Fruit fly (Drosophila melanogaster) whole organism, embryonic: ENCODE results near the gene Ak3.

Source experiments
- Aef1 ChIP-seq: fragments of 200-800 bp; sonication (Bioruptor generic); IDR thresholded peaks from 3 replicates; pipeline ENCODE4 v1.3.6; 2022; ENCODE audit warnings: missing biosample characterization, missing genetic modification characterization
- Antp ChIP-seq: fragments of 200-800 bp; sonication (Bioruptor generic); optimal IDR thresholded peaks from 3 replicates; lab custom pipeline; 2016; ENCODE audit warnings: missing biosample characterization, missing genetic modification characterization
- CG11696 ChIP-seq: fragments of 200-800 bp; sonication (Bioruptor generic); IDR thresholded peaks from 2 replicates; pipeline ENCODE4 v1.3.6; 2022; ENCODE audit warnings: missing biosample characterization, missing genetic modification characterization
- CG1233 ChIP-seq: fragments of 200-800 bp; sonication (Bioruptor generic); optimal IDR thresholded peaks from 4 replicates; lab custom pipeline; 2018; ENCODE audit warnings: missing biosample characterization, mild to moderate bottlenecking, missing genetic modification characterization
- CG12659 ChIP-seq: fragments of 200-800 bp; sonication (Bioruptor generic); optimal IDR thresholded peaks from 3 replicates; lab custom pipeline; 2017; ENCODE audit warnings: mild to moderate bottlenecking, missing biosample characterization, missing genetic modification reagents, missing genetic modification characterization
- CG13296 ChIP-seq: fragments of 200-800 bp; sonication (Bioruptor generic); optimal IDR thresholded peaks from 3 replicates; lab custom pipeline; 2018; ENCODE audit warnings: missing biosample characterization, mild to moderate bottlenecking, missing genetic modification characterization
- CG14050 ChIP-seq: fragments of 200-800 bp; sonication (Bioruptor generic); IDR thresholded peaks from 3 replicates; pipeline ENCODE4 v1.3.6; 2022; ENCODE audit warnings: missing biosample characterization, missing genetic modification characterization
- CG14441 ChIP-seq: fragments of 200-800 bp; sonication (Bioruptor generic); IDR thresholded peaks from 2 replicates; pipeline ENCODE4 v1.3.6; 2022; ENCODE audit warnings: missing biosample characterization, missing genetic modification characterization
- CG17328 ChIP-seq: fragments of 200-800 bp; sonication (Bioruptor generic); IDR thresholded peaks from 2 replicates; pipeline ENCODE4 v1.3.6; 2022; ENCODE audit warnings: missing biosample characterization, missing genetic modification characterization
- CG17612 ChIP-seq: fragments of 200-800 bp; sonication (Bioruptor generic); IDR thresholded peaks from 2 replicates; pipeline ENCODE4 v1.3.6; 2022; ENCODE audit warnings: missing biosample characterization, missing genetic modification characterization
- CG18476 ChIP-seq: fragments of 200-800 bp; sonication (Bioruptor generic); optimal IDR thresholded peaks from 2 replicates; lab custom pipeline; 2016; ENCODE audit warnings: missing biosample characterization, mild to moderate bottlenecking, missing genetic modification characterization
- CG18599 ChIP-seq: fragments of 200-800 bp; sonication (Bioruptor generic); optimal IDR thresholded peaks from 3 replicates; lab custom pipeline; 2017; ENCODE audit warnings: missing biosample characterization, missing genetic modification characterization, mild to moderate bottlenecking, moderate library complexity, missing genetic modification reagents
- CG18764 ChIP-seq: fragments of 200-800 bp; sonication (Bioruptor generic); optimal IDR thresholded peaks from 3 replicates; lab custom pipeline; 2016; ENCODE audit warnings: missing biosample characterization, missing genetic modification characterization
- CG2120 ChIP-seq: fragments of 200-800 bp; sonication (Bioruptor generic); optimal IDR thresholded peaks from 3 replicates; lab custom pipeline; 2016; ENCODE audit warnings: missing biosample characterization, missing genetic modification characterization
- CG30431 ChIP-seq: fragments of 200-800 bp; sonication (Bioruptor generic); optimal IDR thresholded peaks from 2 replicates; lab custom pipeline; 2017; ENCODE audit warnings: missing biosample characterization, missing genetic modification characterization
- CG3281 ChIP-seq: fragments of 200-800 bp; sonication (Bioruptor generic); optimal IDR thresholded peaks from 3 replicates; lab custom pipeline; 2017; ENCODE audit warnings: missing biosample characterization, mild to moderate bottlenecking, missing genetic modification characterization
- CG4424 ChIP-seq: fragments of 200-800 bp; sonication (Bioruptor generic); optimal IDR thresholded peaks from 3 replicates; lab custom pipeline; 2016; ENCODE audit warnings: missing biosample characterization, missing genetic modification characterization
- CG8281 ChIP-seq: fragments of 200-800 bp; sonication (Bioruptor generic); optimal IDR thresholded peaks from 2 replicates; lab custom pipeline; 2018; ENCODE audit warnings: missing biosample characterization, mild to moderate bottlenecking, missing genetic modification characterization, moderate library complexity
- CG8944 ChIP-seq: fragments of 200-800 bp; sonication (Bioruptor generic); optimal IDR thresholded peaks from 3 replicates; lab custom pipeline; 2016; ENCODE audit warnings: missing biosample characterization, missing genetic modification characterization
- CkIIα-i1 ChIP-seq: fragments of 200-800 bp; sonication (Bioruptor generic); IDR thresholded peaks from 2 replicates; pipeline ENCODE4 v1.3.6; 2022; ENCODE audit warnings: missing biosample characterization, missing genetic modification characterization
- Doc3 ChIP-seq: fragments of 200-800 bp; sonication (Bioruptor generic); IDR thresholded peaks from 3 replicates; pipeline ENCODE4 v1.3.6; 2022; ENCODE audit warnings: missing biosample characterization, missing genetic modification characterization; ENCODE audit not compliant: partially characterized antibody
- E2f1 ChIP-seq: fragments of 200-800 bp; sonication (Bioruptor generic); IDR thresholded peaks from 2 replicates; pipeline ENCODE4 v1.3.6; 2022; ENCODE audit warnings: missing biosample characterization, missing genetic modification characterization
- H15 ChIP-seq: fragments of 200-800 bp; sonication (Bioruptor generic); IDR thresholded peaks from 3 replicates; pipeline ENCODE4 v1.3.6; 2022; ENCODE audit warnings: missing biosample characterization, missing genetic modification characterization
- Hey ChIP-seq: fragments of 200-800 bp; sonication (Bioruptor generic); optimal IDR thresholded peaks from 3 replicates; lab custom pipeline; 2018; ENCODE audit warnings: missing biosample characterization, mild to moderate bottlenecking, missing genetic modification characterization
- Hr3 ChIP-seq: fragments of 200-800 bp; sonication (Bioruptor generic); optimal IDR thresholded peaks from 3 replicates; lab custom pipeline; 2016; ENCODE audit warnings: missing biosample characterization, missing genetic modification characterization
- Kr ChIP-seq: fragments of 200-800 bp; sonication (Bioruptor generic); optimal IDR thresholded peaks from 2 replicates; lab custom pipeline; 2017; ENCODE audit warnings: missing biosample characterization, mild to moderate bottlenecking, missing genetic modification characterization
- Meics ChIP-seq: fragments of 200-800 bp; sonication (Bioruptor generic); optimal IDR thresholded peaks from 2 replicates; lab custom pipeline; 2017; ENCODE audit warnings: missing biosample characterization, mild to moderate bottlenecking, missing genetic modification characterization
- Oli ChIP-seq: fragments of 200-800 bp; sonication (Bioruptor generic); optimal IDR thresholded peaks from 2 replicates; lab custom pipeline; 2018; ENCODE audit warnings: missing biosample characterization, mild to moderate bottlenecking, missing genetic modification characterization, moderate library complexity
- Spps ChIP-seq: fragments of 200-800 bp; sonication (Bioruptor generic); optimal IDR thresholded peaks from 2 replicates; lab custom pipeline; 2018; ENCODE audit warnings: missing biosample characterization, mild to moderate bottlenecking, missing genetic modification characterization
- Stat92E ChIP-seq, 3 experiments: fragments of >200 bp in 2 of 3; fragments of 200-800 bp in 1 of 3; sonication (Bioruptor generic) in 1 of 3; optimal IDR thresholded peaks; 2 replicates each; lab custom pipeline; 2017 to 2019; ENCODE audit warnings: missing biosample characterization in 3 of 3, missing genetic modification characterization in 3 of 3, mild to moderate bottlenecking in 1 of 3, moderate library complexity in 1 of 3
- aop ChIP-seq: fragments of 200-800 bp; sonication (Bioruptor generic); IDR thresholded peaks from 2 replicates; pipeline ENCODE4 v1.3.6; 2022; ENCODE audit warnings: missing biosample characterization, missing genetic modification characterization
- ato ChIP-seq: fragments of 200-800 bp; sonication (Bioruptor generic); IDR thresholded peaks from 2 replicates; pipeline ENCODE4 v1.3.6; 2022; ENCODE audit warnings: missing biosample characterization, missing genetic modification characterization; ENCODE audit not compliant: partially characterized antibody
- bsh ChIP-seq, 2 experiments: fragments of 200-800 bp; sonication (Bioruptor generic); optimal IDR thresholded peaks; 2 replicates each; lab custom pipeline; 2017 to 2018; ENCODE audit warnings: mild to moderate bottlenecking in 2 of 2, missing biosample characterization in 2 of 2, missing genetic modification characterization in 2 of 2, moderate library complexity in 1 of 2
- danr ChIP-seq: fragments of 200-800 bp; sonication (Bioruptor generic); IDR thresholded peaks from 2 replicates; pipeline ENCODE4 v1.3.6; 2022; ENCODE audit warnings: missing biosample characterization, missing genetic modification characterization
- dmrt99B ChIP-seq: fragments of 200-800 bp; sonication (Bioruptor generic); optimal IDR thresholded peaks from 2 replicates; lab custom pipeline; 2018; ENCODE audit warnings: missing biosample characterization, mild to moderate bottlenecking, missing genetic modification characterization, moderate library complexity
- fd64A ChIP-seq: fragments of 200-800 bp; sonication (Bioruptor generic); optimal IDR thresholded peaks from 3 replicates; lab custom pipeline; 2018; ENCODE audit warnings: missing biosample characterization, mild to moderate bottlenecking, missing genetic modification characterization
- fu2 ChIP-seq: fragments of 200-800 bp; sonication (Bioruptor generic); optimal IDR thresholded peaks from 2 replicates; lab custom pipeline; 2016; ENCODE audit warnings: missing biosample characterization, missing genetic modification characterization
- gcm ChIP-seq: fragments of 200-800 bp; sonication (Bioruptor generic); optimal IDR thresholded peaks from 2 replicates; lab custom pipeline; 2019; ENCODE audit warnings: missing biosample characterization, mild to moderate bottlenecking, missing genetic modification characterization, moderate library complexity
- h ChIP-seq: fragments of >200 bp; optimal IDR thresholded peaks from 2 replicates; lab custom pipeline; 2017
- ham ChIP-seq: fragments of 200-800 bp; sonication (Bioruptor generic); IDR thresholded peaks from 2 replicates; pipeline ENCODE4 v1.3.6; 2022; ENCODE audit warnings: missing biosample characterization, missing genetic modification characterization
- ken ChIP-seq: fragments of 200-800 bp; sonication (Bioruptor generic); IDR thresholded peaks from 3 replicates; pipeline ENCODE4 v1.3.6; 2022; ENCODE audit warnings: missing biosample characterization, missing genetic modification characterization
- lbe ChIP-seq: fragments of 200-800 bp; sonication (Bioruptor generic); optimal IDR thresholded peaks from 2 replicates; lab custom pipeline; 2016; ENCODE audit warnings: missing biosample characterization, mild to moderate bottlenecking, missing genetic modification characterization
- lola ChIP-seq, 3 experiments: fragments of >200 bp in 2 of 3; fragments of 200-800 bp in 1 of 3; sonication (Bioruptor generic) in 1 of 3; optimal IDR thresholded peaks; 2 replicates each; lab custom pipeline; 2017 to 2019; ENCODE audit warnings: missing biosample characterization in 3 of 3, missing genetic modification characterization in 3 of 3, mild to moderate bottlenecking in 1 of 3, moderate library complexity in 1 of 3
- mam ChIP-seq: fragments of 200-800 bp; sonication (Bioruptor generic); optimal IDR thresholded peaks from 3 replicates; lab custom pipeline; 2016; ENCODE audit warnings: missing biosample characterization, missing genetic modification characterization
- pros ChIP-seq: fragments of 200-800 bp; sonication (Bioruptor generic); optimal IDR thresholded peaks from 3 replicates; lab custom pipeline; 2019; ENCODE audit warnings: missing biosample characterization, mild to moderate bottlenecking, missing genetic modification characterization, moderate library complexity
- stc ChIP-seq: fragments of 200-800 bp; sonication (Bioruptor generic); IDR thresholded peaks from 2 replicates; pipeline ENCODE4 v1.3.6; 2022; ENCODE audit warnings: missing biosample characterization, missing genetic modification characterization
- tgo ChIP-seq: fragments of 200-800 bp; sonication (Bioruptor generic); IDR thresholded peaks from 3 replicates; pipeline ENCODE4 v1.3.6; 2022; ENCODE audit warnings: missing biosample characterization, missing genetic modification characterization
- wor ChIP-seq: fragments of 200-800 bp; sonication (Bioruptor generic); IDR thresholded peaks from 2 replicates; pipeline ENCODE4 v1.3.6; 2022; ENCODE audit warnings: missing biosample characterization, missing genetic modification characterization
- z ChIP-seq: fragments of 200-800 bp; sonication (Bioruptor generic); IDR thresholded peaks from 3 replicates; pipeline ENCODE4 v1.3.6; 2022; ENCODE audit warnings: missing biosample characterization, missing genetic modification characterization

Gene Ak3

dm6 chr3R:10886462-10887315 lies 2.7 kb downstream of the Ak3 start (continued):
- peak; percentile 90 for TF ChIP-seq stc (GFP tag; lab: Robert Waterston, UW)
- no peak for TF ChIP-seq fd64A (GFP tag; lab: Kevin White, UChicago)
- peak; percentile 87 for TF ChIP-seq fu2
- peak; percentile 85 for TF ChIP-seq Hr3 (GFP tag; lab: Kevin White, UChicago)
- peak; percentile 97 for TF ChIP-seq CG2120
- TF ChIP-seq danr (GFP tag; lab: Robert Waterston, UW), result peak; percentile 81
- peak; percentile 91 for TF ChIP-seq Oli (tag; lab: Kevin White, UChicago)
- TF ChIP-seq Aef1 (GFP tag; lab: Robert Waterston, UW), result peak; percentile 83
- TF ChIP-seq Kr, result no peak
- TF ChIP-seq CG14441 (GFP tag; lab: Robert Waterston, UW), result peak; percentile 81
- peak; percentile 60 for TF ChIP-seq CG30431 (GFP tag; lab: Kevin White, UChicago)
- TF ChIP-seq CG18599, result peak; percentile 97
- TF ChIP-seq CG12659 (GFP tag; lab: Kevin White, UChicago), result peak; percentile 94
- TF ChIP-seq lbe, result peak; percentile 80
- peak in 1 of 3 experiments; percentile 86 for TF ChIP-seq lola (GFP tag; optimal IDR thresholded peaks at IDR 0.05; lab: Kevin White, UChicago)
- TF ChIP-seq z (GFP tag; lab: Robert Waterston, UW), result no peak; the same call in 2 of the 3 replicates
- peak; percentile 74 for TF ChIP-seq Antp (GFP tag; lab: Kevin White, UChicago)
- TF ChIP-seq Stat92E (GFP tag; optimal IDR thresholded peaks at IDR 0.05; lab: Kevin White, UChicago), result peak in 1 of 3 experiments; percentile 74
- TF ChIP-seq CG3281 (GFP tag; lab: Kevin White, UChicago), result peak; percentile 92
- TF ChIP-seq pros (GFP tag; lab: Kevin White, UChicago), result peak; percentile 23
- TF ChIP-seq CkIIα-i1, result no peak
- no peak; the same call in none of the 2 replicates for TF ChIP-seq E2f1 (GFP tag; lab: Robert Waterston, UW)
- no peak for TF ChIP-seq aop (GFP tag; lab: Robert Waterston, UW)
- TF ChIP-seq CG1233 (GFP tag; lab: Kevin White, UChicago), result peak; percentile 76
- peak; percentile 69 for TF ChIP-seq CG8281 (tag; lab: Kevin White, UChicago)
- TF ChIP-seq tgo (GFP tag; lab: Robert Waterston, UW), result peak; percentile 88
- TF ChIP-seq Doc3 (GFP tag; lab: Robert Waterston, UW), result no peak
- TF ChIP-seq H15 (GFP tag; lab: Robert Waterston, UW), result peak; percentile 67; the same call in 2 of the 3 replicates
- TF ChIP-seq CG17328 (GFP tag; lab: Robert Waterston, UW), result peak; percentile 77
- TF ChIP-seq mam (GFP tag; lab: Kevin White, UChicago), result peak; percentile 91
- peak; percentile 90 for TF ChIP-seq gcm (GFP tag; lab: Kevin White, UChicago)
- TF ChIP-seq Meics, result peak; percentile 94
- TF ChIP-seq dmrt99B (tag; lab: Kevin White, UChicago), result peak; percentile 92
- peak; percentile 88 for TF ChIP-seq CG4424 (GFP tag; lab: Kevin White, UChicago)
- TF ChIP-seq CG14050 (GFP tag; lab: Robert Waterston, UW), result peak; percentile 78
- TF ChIP-seq ato (GFP tag; lab: Robert Waterston, UW), result no peak
- peak; percentile 70 for TF ChIP-seq Spps (tag; lab: Kevin White, UChicago)
- TF ChIP-seq ken (GFP tag; lab: Robert Waterston, UW), result peak; percentile 43; the same call in 1 of the 3 replicates
- peak; percentile 30; the same call in 1 of the 2 replicates for TF ChIP-seq CG17612 (GFP tag; lab: Robert Waterston, UW)
- peak; percentile 45 for TF ChIP-seq CG18764 (GFP tag; lab: Kevin White, UChicago)
- no peak for TF ChIP-seq h (lab: Kevin White, UChicago)
- peak; percentile 87 for TF ChIP-seq wor (GFP tag; lab: Robert Waterston, UW)
- peak; percentile 94 for TF ChIP-seq CG13296
- TF ChIP-seq Hey (tag; lab: Kevin White, UChicago), result peak; percentile 59
- peak; percentile 79 for TF ChIP-seq CG8944 (GFP tag; lab: Kevin White, UChicago)
- peak; percentile 73 for TF ChIP-seq CG18476 (GFP tag; lab: Kevin White, UChicago)
- peak; percentile 98 for TF ChIP-seq CG11696 (GFP tag; lab: Robert Waterston, UW)
- peak; percentile 73 to 90 for TF ChIP-seq bsh (GFP tag; optimal IDR thresholded peaks at IDR 0.05; lab: Kevin White, UChicago)
- peak; percentile 70; the same call in 1 of the 2 replicates for TF ChIP-seq ham (GFP tag; lab: Robert Waterston, UW)
